Fruit fly (Drosophila melanogaster): ENCODE data around the gene Pex12.

Pex12 gene

dm6 chr2L:865851-866250 is 50.1 kb downstream of the Pex12 start (continued):
- TF ChIP-seq sr (GFP tag; IDR thresholded peaks at IDR 0.05) (peak; percentile 88; the same call in 2 of the 3 replicates), CG6813 (GFP tag; optimal IDR thresholded peaks at IDR 0.05) (peak; percentile 96), CG7839 (tag; optimal IDR thresholded peaks at IDR 0.05) (peak; percentile 97), Dbx (GFP tag; IDR thresholded peaks at IDR 0.05) (peak; percentile 97), sug (tag; optimal IDR thresholded peaks at IDR 0.05) (peak; percentile 91), knrl (GFP tag; IDR thresholded peaks at IDR 0.05; ENCODE audit: partially characterized antibody) (no peak), toy (GFP tag; IDR thresholded peaks at IDR 0.05) (peak; percentile 88), gsb (GFP tag; IDR thresholded peaks at IDR 0.05) (peak; percentile 95), ttk (GFP tag; IDR thresholded peaks at IDR 0.05) (peak; percentile 97), Adf1 (GFP tag; IDR thresholded peaks at IDR 0.05) (peak; percentile 93), lov (optimal IDR thresholded peaks at IDR 0.05) (no peak), lov (GFP tag; IDR thresholded peaks at IDR 0.05) (peak; percentile 97), chinmo (GFP tag; IDR thresholded peaks at IDR 0.05; ENCODE audit: partially characterized antibody) (no peak), CG3407 (GFP tag; optimal IDR thresholded peaks at IDR 0.05) (peak; percentile 95), jumu (GFP tag; optimal IDR thresholded peaks at IDR 0.05) (peak; percentile 95), CG2678 (tag; optimal IDR thresholded peaks at IDR 0.05) (peak; percentile 97), tio (GFP tag; optimal IDR thresholded peaks at IDR 0.05) (peak; percentile 96), CG11695 (GFP tag; IDR thresholded peaks at IDR 0.05) (peak; percentile 94), Sox102F (GFP tag; optimal IDR thresholded peaks at IDR 0.05) (peak; percentile 98), fd96Cb (tag; optimal IDR thresholded peaks at IDR 0.05) (peak; percentile 95), CG7556 (GFP tag; optimal IDR thresholded peaks at IDR 0.05) (peak; percentile 96), wek (GFP tag; optimal IDR thresholded peaks at IDR 0.05) (peak; percentile 89), crol (GFP tag; IDR thresholded peaks at IDR 0.05) (peak; percentile 87), CG17568 (GFP tag; optimal IDR thresholded peaks at IDR 0.05) (peak; percentile 95), CG8281 (tag; optimal IDR thresholded peaks at IDR 0.05) (peak; percentile 92), CG14860 (GFP tag; IDR thresholded peaks at IDR 0.05; ENCODE audit: partially characterized antibody) (no peak), Xbp1 (GFP tag; optimal IDR thresholded peaks at IDR 0.05) (peak; percentile 97), CG12071 (GFP tag; optimal IDR thresholded peaks at IDR 0.05) (peak; percentile 96), CG11085 (GFP tag; IDR thresholded peaks at IDR 0.05) (peak; percentile 89), CG5245 (GFP tag; optimal IDR thresholded peaks at IDR 0.05) (peak; percentile 97), salm (tag; optimal IDR thresholded peaks at IDR 0.05) (peak; percentile 93), CG16815 (GFP tag; optimal IDR thresholded peaks at IDR 0.05) (peak; percentile 93), CG3281 (GFP tag; optimal IDR thresholded peaks at IDR 0.05) (peak; percentile 95), gsb-n (tag; optimal IDR thresholded peaks at IDR 0.05) (peak; percentile 96), Vsx1 (GFP tag; optimal IDR thresholded peaks at IDR 0.05) (peak; percentile 88), gcm (GFP tag; optimal IDR thresholded peaks at IDR 0.05) (peak; percentile 95), esg (GFP tag; conservative IDR thresholded peaks at IDR 0.05) (peak; percentile 95), Six4 (GFP tag; optimal IDR thresholded peaks at IDR 0.05) (peak; percentile 94), CG5953 (GFP tag; IDR thresholded peaks at IDR 0.05) (peak; percentile 95), NK7.1 (GFP tag; optimal IDR thresholded peaks at IDR 0.05) (peak; percentile 93), Dll (GFP tag; IDR thresholded peaks at IDR 0.05; ENCODE audit: partially characterized antibody) (no peak), Dfd (GFP tag; optimal IDR thresholded peaks at IDR 0.05) (peak in 1 of 2 experiments; percentile 4), Fer2 (tag; optimal IDR thresholded peaks at IDR 0.05) (peak; percentile 88), CG4730 (GFP tag; IDR thresholded peaks at IDR 0.05) (peak; percentile 91), wdn (GFP tag; IDR thresholded peaks at IDR 0.05) (peak; percentile 93), aop (GFP tag; IDR thresholded peaks at IDR 0.05) (peak; percentile 92), PHDP (tag; optimal IDR thresholded peaks at IDR 0.05) (peak; percentile 95), Optix (GFP tag; IDR thresholded peaks at IDR 0.05) (peak; percentile 95), crc (GFP tag; optimal IDR thresholded peaks at IDR 0.05) (peak; percentile 94), HHEX (GFP tag; optimal IDR thresholded peaks at IDR 0.05) (peak; percentile 95), CG10654 (GFP tag; optimal IDR thresholded peaks at IDR 0.05) (peak; percentile 94)
